Worm (Caenorhabditis elegans): ENCODE results near the gene rpl-11.2.

- TF ChIP-seq elt-3 (tag; optimal IDR thresholded peaks at IDR 0.05) (no peak), ztf-11 (tag; optimal IDR thresholded peaks at IDR 0.05) (no peak), snpc-4 (tag; optimal IDR thresholded peaks at IDR 0.05) (no peak), lin-13 (tag; optimal IDR thresholded peaks at IDR 0.05) (no peak), ceh-43 (GFP tag; optimal IDR thresholded peaks at IDR 0.05) (no peak), blmp-1 (tag; optimal IDR thresholded peaks at IDR 0.05) (no peak), lsy-2 (tag; optimal IDR thresholded peaks at IDR 0.05) (no peak), unc-62 (GFP tag; optimal IDR thresholded peaks at IDR 0.05) (peak; percentile 76), mab-5 (tag; optimal IDR thresholded peaks at IDR 0.05) (no peak), sem-2 (GFP tag; optimal IDR thresholded peaks at IDR 0.05) (no peak), ceh-39 (tag; optimal IDR thresholded peaks at IDR 0.05) (no peak), unc-39 (tag; optimal IDR thresholded peaks at IDR 0.05) (no peak)
Measured at ce11 chrX:2287977-2288387, 45.6 kb upstream of the rpl-11.2 start.
